Worm (Caenorhabditis elegans) whole organism, early embryonic: ENCODE measurements around the gene egl-21.

Experiments used
- B0310.2 ChIP-seq: sonication (generic microtip); optimal IDR thresholded peaks from 2 replicates; lab custom pipeline; 2016; ENCODE audit warnings: mild to moderate bottlenecking, missing genetic modification characterization, missing compliant biosample characterization
- F13C5.2 ChIP-seq: sonication (generic microtip); optimal IDR thresholded peaks from 2 replicates; lab custom pipeline; 2017; ENCODE audit warnings: mild to moderate bottlenecking, missing genetic modification characterization, inconsistent platforms, missing compliant biosample characterization
- ama-1 ChIP-seq: fragments of 150-350 bp; optimal IDR thresholded peaks from 2 replicates; lab custom pipeline; 2014

ce11 chrIV:10524095-10524829 is 42.6 kb upstream of the egl-21 start, which contains the start of gene C02F4.5:
- no peak for TF ChIP-seq F13C5.2 (tag; lab: Kevin White, UChicago)
- TF ChIP-seq ama-1, result no peak
- TF ChIP-seq B0310.2, result no peak
